Fruit fly (Drosophila melanogaster) whole organism, wandering third instar larva: Measurements from ENCODE around the gene CG14835.

Experiments used
- Abd-B ChIP-seq: fragments of >200 bp; optimal IDR thresholded peaks from 2 replicates; lab custom pipeline; 2017; ENCODE audit warnings: missing biosample characterization, missing genetic modification characterization
- CG9705 ChIP-seq: fragments of 200-800 bp; sonication (Bioruptor generic); optimal IDR thresholded peaks from 2 replicates; lab custom pipeline; 2018; ENCODE audit warnings: missing biosample characterization, mild to moderate bottlenecking, missing genetic modification characterization
- Dfd ChIP-seq: fragments of >200 bp; optimal IDR thresholded peaks from 2 replicates; lab custom pipeline; 2017; ENCODE audit warnings: missing biosample characterization, missing genetic modification characterization
- Dif ChIP-seq: fragments of 200-275, 200-300 bp; sonication (Bioruptor generic); optimal IDR thresholded peaks from 2 replicates; lab custom pipeline; 2018; ENCODE audit warnings: missing biosample characterization, missing genetic modification characterization; ENCODE audit not compliant: partially characterized antibody
- HLH106 ChIP-seq: fragments of 200-800 bp; optimal IDR thresholded peaks from 3 replicates; lab custom pipeline; 2019; ENCODE audit warnings: missing biosample characterization, mild to moderate bottlenecking, missing genetic modification characterization, moderate library complexity
- Hnf4 ChIP-seq: fragments of 200-800 bp; sonication (Bioruptor generic); optimal IDR thresholded peaks from 2 replicates; lab custom pipeline; 2016; ENCODE audit warnings: missing biosample characterization, mild to moderate bottlenecking, missing genetic modification characterization
- Hr78 ChIP-seq: fragments of >200 bp; optimal IDR thresholded peaks from 2 replicates; lab custom pipeline; 2017; ENCODE audit warnings: missing biosample characterization, missing genetic modification characterization
- Jra ChIP-seq: sonication (Bioruptor generic); optimal IDR thresholded peaks from 2 replicates; lab custom pipeline; 2016; ENCODE audit warnings: missing biosample characterization, missing genetic modification characterization
- Mio ChIP-seq: sonication (Bioruptor generic); optimal IDR thresholded peaks from 2 replicates; lab custom pipeline; 2016; ENCODE audit warnings: missing biosample characterization, missing genetic modification characterization
- N ChIP-seq: fragments of >200 bp; optimal IDR thresholded peaks from 2 replicates; lab custom pipeline; 2018; ENCODE audit warnings: missing biosample characterization, missing external identifiers, missing genetic modification characterization
- OdsH ChIP-seq: fragments of 200-800 bp; sonication (Bioruptor generic); optimal IDR thresholded peaks from 2 replicates; lab custom pipeline; 2016; ENCODE audit warnings: missing biosample characterization, mild to moderate bottlenecking, missing genetic modification characterization
- Rel ChIP-seq, 2 experiments: fragments of 200-800 bp; sonication (Bioruptor generic) in 1 of 2; optimal IDR thresholded peaks; 2 replicates in 1 of 2; 3 replicates in 1 of 2; lab custom pipeline; 2016 to 2019; ENCODE audit warnings: mild to moderate bottlenecking in 2 of 2, missing biosample characterization in 2 of 2, missing genetic modification characterization in 2 of 2, moderate library complexity in 1 of 2
- Sp1 ChIP-seq: fragments of 200-800 bp; sonication (Bioruptor generic); optimal IDR thresholded peaks from 3 replicates; lab custom pipeline; 2019; ENCODE audit warnings: missing biosample characterization, mild to moderate bottlenecking, missing genetic modification characterization, moderate library complexity
- Vsx2 ChIP-seq: fragments of 200-300, 225-300 bp; sonication (Bioruptor generic); optimal IDR thresholded peaks from 2 replicates; lab custom pipeline; 2018; ENCODE audit warnings: missing biosample characterization, missing genetic modification characterization; ENCODE audit not compliant: partially characterized antibody
- br ChIP-seq: fragments of 200-800 bp; sonication (Bioruptor generic); optimal IDR thresholded peaks from 2 replicates; lab custom pipeline; 2016; ENCODE audit warnings: missing biosample characterization, missing genetic modification characterization
- dl ChIP-seq, 2 experiments: fragments of 175-275, 200-275 bp in 1 of 2; fragments of 200-275 bp in 1 of 2; sonication (Bioruptor generic); optimal IDR thresholded peaks; lab custom pipeline; 2018; ENCODE audit warnings: mild to moderate bottlenecking in 2 of 2, missing biosample characterization in 2 of 2, missing genetic modification characterization in 2 of 2, moderate library complexity in 2 of 2; ENCODE audit not compliant: partially characterized antibody in 2 of 2, insufficient read depth in 1 of 2
- dmrt93B ChIP-seq: fragments of 200-800 bp; sonication (Bioruptor generic); optimal IDR thresholded peaks from 2 replicates; lab custom pipeline; 2018; ENCODE audit warnings: missing biosample characterization, mild to moderate bottlenecking, missing genetic modification characterization
- dsf ChIP-seq: sonication (Bioruptor generic); optimal IDR thresholded peaks from 2 replicates; lab custom pipeline; 2016; ENCODE audit warnings: missing biosample characterization, missing genetic modification characterization, borderline replicate concordance
- ey ChIP-seq: fragments of 200-800 bp; sonication (Bioruptor generic); optimal IDR thresholded peaks from 2 replicates; lab custom pipeline; 2016; ENCODE audit warnings: missing biosample characterization, missing genetic modification characterization
- foxo ChIP-seq, 2 experiments: fragments of 200-800 bp; sonication (Bioruptor generic); optimal IDR thresholded peaks; 2 replicates in 1 of 2; 3 replicates in 1 of 2; lab custom pipeline; 2016 to 2017; ENCODE audit warnings: missing biosample characterization in 2 of 2, missing genetic modification characterization in 2 of 2
- fru ChIP-seq: fragments of 200-800 bp; sonication (Bioruptor generic); optimal IDR thresholded peaks from 3 replicates; lab custom pipeline; 2016; ENCODE audit warnings: missing biosample characterization, mild to moderate bottlenecking, missing genetic modification characterization
- h ChIP-seq: fragments of 200-800 bp; sonication (Bioruptor generic); optimal IDR thresholded peaks from 3 replicates; lab custom pipeline; 2016; ENCODE audit warnings: missing biosample characterization, mild to moderate bottlenecking, missing genetic modification characterization
- jim ChIP-seq: fragments of 175-275, 200-325 bp; sonication (Bioruptor generic); optimal IDR thresholded peaks from 2 replicates; lab custom pipeline; 2016; ENCODE audit warnings: missing biosample characterization, mild to moderate bottlenecking, missing genetic modification characterization
- pan ChIP-seq: fragments of >200 bp; optimal IDR thresholded peaks from 2 replicates; lab custom pipeline; 2017
- psq ChIP-seq: fragments of 200-800 bp; sonication (Bioruptor generic); optimal IDR thresholded peaks from 3 replicates; lab custom pipeline; 2017; ENCODE audit warnings: missing biosample characterization, mild to moderate bottlenecking, missing genetic modification characterization, moderate library complexity
- rgr ChIP-seq: fragments of 200-800 bp; sonication (Bioruptor generic); optimal IDR thresholded peaks from 3 replicates; lab custom pipeline; 2016; ENCODE audit warnings: missing biosample characterization, mild to moderate bottlenecking, missing genetic modification characterization
- tai ChIP-seq: sonication (Bioruptor generic); optimal IDR thresholded peaks from 2 replicates; lab custom pipeline; 2016; ENCODE audit warnings: missing biosample characterization, missing genetic modification characterization
- woc ChIP-seq: sonication (Bioruptor generic); optimal IDR thresholded peaks from 2 replicates; lab custom pipeline; 2016; ENCODE audit warnings: missing biosample characterization, mild to moderate bottlenecking, missing genetic modification characterization

Gene CG14835

DNA sequence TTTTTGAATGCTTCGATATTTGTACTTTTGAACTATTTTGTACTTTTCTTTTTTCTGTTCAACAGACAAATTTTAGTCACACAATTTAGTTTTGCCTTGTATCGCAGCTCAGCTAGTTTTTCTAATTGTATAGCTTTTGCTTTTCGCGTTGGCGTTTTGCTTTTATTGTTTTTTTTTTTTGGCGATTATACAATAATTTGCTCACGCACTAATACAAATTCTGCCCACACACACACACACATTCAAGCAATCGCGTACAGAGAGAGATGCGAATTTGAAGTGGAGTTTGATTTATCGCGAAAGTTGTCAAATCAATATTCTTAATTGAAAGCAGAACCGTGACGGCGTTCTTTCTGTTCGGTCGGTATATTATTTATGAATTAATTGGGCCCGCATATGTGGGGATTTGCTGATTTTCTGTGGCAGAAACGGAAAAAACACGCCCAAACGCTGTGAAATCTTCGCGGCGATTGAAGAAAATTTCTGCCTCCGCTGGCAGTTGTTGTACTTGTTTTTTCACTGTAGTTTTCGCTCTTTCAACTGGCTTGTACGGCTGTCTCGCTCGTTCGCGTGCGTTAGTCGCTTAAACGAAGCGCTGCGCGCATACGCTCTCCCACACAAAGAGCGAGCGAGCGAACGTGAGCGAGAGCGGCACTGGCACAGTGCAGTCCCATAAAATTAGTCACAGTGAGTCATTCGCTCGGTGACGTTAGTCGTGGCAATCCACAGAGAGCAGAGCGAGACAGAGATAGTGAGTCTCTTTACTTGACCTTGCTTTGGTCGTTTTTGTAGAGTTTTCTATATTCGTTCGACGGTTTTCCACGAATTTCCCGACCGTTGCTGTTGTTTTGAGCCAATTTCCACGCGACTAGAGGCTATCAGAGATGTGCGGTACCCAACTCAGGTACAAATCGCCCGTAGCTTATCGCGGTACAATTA lies 2.3 kb downstream of the CG14835 start, which contains the start of gene Rac2:
TSS of gene Rac2 (minus strand) at position 476 of the 939 bp plus-strand sequence.
- TF ChIP-seq ey (peak; percentile 50), br (GFP tag; lab: Kevin White, UChicago) (peak; percentile 37), jim (GFP tag; lab: Kevin White, UChicago) (no peak), Dif (peak; percentile 94), dmrt93B (GFP tag; lab: Kevin White, UChicago) (peak; percentile 21), dl (GFP tag; optimal IDR thresholded peaks at IDR 0.05; lab: Kevin White, UChicago; ENCODE audit: insufficient read depth in 1 of 2, partially characterized antibody in 2 of 2) (peak; percentile 75 to 87), rgr (GFP tag; lab: Kevin White, UChicago) (peak; percentile 51), fru (GFP tag; lab: Kevin White, UChicago) (peak; percentile 61), Jra (GFP tag; lab: Kevin White, UChicago) (peak; percentile 99), tai (GFP tag; lab: Kevin White, UChicago) (peak; percentile 58), psq (GFP tag; lab: Kevin White, UChicago) (peak; percentile 30), foxo (GFP tag; optimal IDR thresholded peaks at IDR 0.05; lab: Kevin White, UChicago) (peak in 1 of 2 experiments; percentile 34), Abd-B (GFP tag; lab: Kevin White, UChicago) (no peak), HLH106 (tag; lab: Kevin White, UChicago) (peak; percentile 60), OdsH (GFP tag; lab: Kevin White, UChicago) (peak; percentile 37), woc (GFP tag; lab: Kevin White, UChicago) (peak; percentile 41), Mio (GFP tag; lab: Kevin White, UChicago) (no peak), h (peak; percentile 65), Rel (GFP tag; optimal IDR thresholded peaks at IDR 0.05; lab: Kevin White, UChicago) (no peak), Rel (tag; optimal IDR thresholded peaks at IDR 0.05; lab: Kevin White, UChicago) (peak; percentile 42), Hr78 (GFP tag; lab: Kevin White, UChicago) (no peak), Hnf4 (GFP tag; lab: Kevin White, UChicago) (peak; percentile 28), pan (lab: Kevin White, UChicago) (no peak), Sp1 (GFP tag; lab: Kevin White, UChicago) (peak; percentile 22), Vsx2 (GFP tag; lab: Kevin White, UChicago) (peak; percentile 41)

DNA sequence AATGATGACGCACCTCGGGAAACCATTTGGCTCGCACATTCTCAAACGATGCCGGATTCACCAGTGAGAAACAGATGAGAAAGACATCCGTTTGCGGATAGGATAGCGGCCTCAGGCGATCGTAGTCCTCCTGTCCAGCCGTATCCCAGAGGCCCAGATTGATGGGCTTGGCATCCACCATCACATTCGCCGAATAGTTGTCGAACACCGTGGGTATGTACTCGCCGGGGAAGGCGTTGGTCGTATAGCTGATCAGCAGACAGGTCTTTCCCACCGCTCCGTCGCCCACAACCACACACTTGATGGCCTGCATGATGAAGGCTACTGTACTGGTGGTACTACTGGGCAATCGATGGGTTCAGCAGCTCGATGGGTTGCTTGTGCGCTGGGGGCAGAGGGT lies 3.1 kb downstream of the CG14835 start:
- no peak for TF ChIP-seq dmrt93B (GFP tag; lab: Kevin White, UChicago)
- no peak for TF ChIP-seq N (GFP tag; lab: Kevin White, UChicago)
- no peak for TF ChIP-seq CG9705 (GFP tag; lab: Kevin White, UChicago)
- TF ChIP-seq Dfd (GFP tag; lab: Kevin White, UChicago), result no peak
- TF ChIP-seq, all 38 proteins: peak for 0

DNA sequence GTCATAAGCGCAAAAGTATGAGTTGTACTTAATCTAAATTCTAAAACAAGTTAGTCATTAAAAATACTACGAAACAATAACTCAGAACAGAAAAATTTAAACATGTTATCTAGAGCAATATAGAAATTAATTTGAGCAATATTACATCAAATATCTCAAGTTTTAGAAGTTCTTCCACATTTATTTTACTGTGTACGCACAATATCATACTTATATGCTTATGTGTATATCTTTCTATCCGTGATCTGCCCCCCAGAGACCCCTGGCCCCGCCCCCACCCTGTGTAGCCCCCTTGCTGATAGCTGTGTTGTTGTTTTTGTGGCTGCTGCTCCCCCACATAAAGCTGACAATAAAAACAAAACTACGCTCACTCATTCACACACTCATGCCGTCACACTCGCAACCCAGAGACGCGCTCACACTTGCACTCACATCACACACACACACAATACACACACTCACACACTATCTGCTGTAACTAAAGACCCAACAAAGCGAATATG lies 3.9 kb downstream of the CG14835 start:
- TF ChIP-seq foxo (GFP tag; optimal IDR thresholded peaks at IDR 0.05; lab: Kevin White, UChicago) (peak in 1 of 2 experiments; percentile 15), Dfd (GFP tag; lab: Kevin White, UChicago) (peak; percentile 21), Jra (GFP tag; lab: Kevin White, UChicago) (no peak)

DNA sequence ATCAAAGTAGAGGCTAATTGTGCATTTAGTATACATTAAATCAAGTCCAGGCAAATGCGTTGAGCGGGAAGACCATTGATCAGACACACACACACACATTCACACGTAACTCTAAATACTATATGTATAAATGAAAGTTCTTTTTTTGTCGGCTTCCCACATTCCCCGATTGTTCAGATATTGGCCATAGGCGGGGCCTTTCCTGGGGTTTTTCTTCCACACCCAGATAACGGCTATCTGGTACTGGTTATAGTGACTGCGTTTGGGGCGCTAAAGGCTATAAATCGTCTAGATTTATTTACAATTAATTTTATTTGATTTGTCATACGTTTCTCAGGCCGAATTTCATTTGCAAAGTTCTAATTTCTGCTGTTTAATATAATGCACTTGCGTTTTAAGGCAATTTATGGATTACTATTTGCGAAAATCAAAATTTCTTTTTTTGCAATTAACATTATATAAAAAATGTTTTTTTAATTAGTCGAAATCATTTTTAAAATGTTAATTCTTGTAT lies 4.4 kb downstream of the CG14835 start:
- no peak for TF ChIP-seq Hnf4 (GFP tag; lab: Kevin White, UChicago)
- TF ChIP-seq Vsx2 (GFP tag; lab: Kevin White, UChicago), result no peak
- no peak for TF ChIP-seq dsf
- no peak for TF ChIP-seq dmrt93B (GFP tag; lab: Kevin White, UChicago)
- no peak for TF ChIP-seq h
- TF ChIP-seq dl (GFP tag; optimal IDR thresholded peaks at IDR 0.05; lab: Kevin White, UChicago; ENCODE audit: insufficient read depth in 1 of 2, partially characterized antibody in 2 of 2), result peak in 1 of 2 experiments; percentile 40
- TF ChIP-seq tai (GFP tag; lab: Kevin White, UChicago), result no peak
- no peak for TF ChIP-seq Rel (GFP tag; optimal IDR thresholded peaks at IDR 0.05; lab: Kevin White, UChicago)
- peak; percentile 94 for TF ChIP-seq Rel (tag; optimal IDR thresholded peaks at IDR 0.05; lab: Kevin White, UChicago)
